Fruit fly (Drosophila melanogaster): ENCODE results near the gene tara.

tara gene

DNA sequence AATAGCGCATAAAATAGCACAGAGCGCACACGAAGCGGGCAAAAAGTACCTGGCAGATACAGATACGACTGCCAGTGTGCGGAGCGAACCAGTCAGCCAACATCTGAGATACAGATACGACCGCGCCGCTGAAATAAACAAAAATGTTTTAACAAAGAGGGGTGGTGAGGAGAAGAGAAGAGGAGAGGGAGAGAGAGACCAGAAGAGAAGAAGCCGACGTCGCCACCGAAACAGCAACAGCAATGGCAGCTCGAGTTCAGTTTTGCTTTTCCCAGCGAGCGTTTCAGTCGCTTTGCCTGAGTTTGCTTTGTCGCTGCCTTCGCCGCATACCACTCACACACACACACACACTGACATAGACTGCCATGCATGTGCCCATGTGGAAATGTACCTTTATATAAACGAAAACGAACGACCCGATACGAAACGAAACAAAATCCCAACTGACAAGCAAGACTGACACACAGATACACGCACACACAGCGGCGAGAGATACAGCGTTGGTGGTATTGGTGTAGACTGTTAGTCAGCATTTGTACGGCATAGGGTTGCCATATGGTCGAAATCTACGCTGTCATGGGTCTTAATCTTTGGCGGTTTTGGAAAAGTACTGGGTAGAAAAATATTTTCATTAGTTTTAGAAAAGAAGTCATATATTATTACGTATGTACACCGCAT lies 15.8 kb downstream of the tara start:
- TF ChIP-seq CG8359 (GFP tag; optimal IDR thresholded peaks at IDR 0.05; ENCODE audit: borderline replicate concordance) (peak; percentile 20), CG6689 (GFP tag; IDR thresholded peaks at IDR 0.05) (no peak), mirr (GFP tag; optimal IDR thresholded peaks at IDR 0.05) (peak; percentile 84), Optix (GFP tag; IDR thresholded peaks at IDR 0.05) (no peak), lov (optimal IDR thresholded peaks at IDR 0.05) (no peak), lov (GFP tag; IDR thresholded peaks at IDR 0.05) (no peak), dmrt99B (tag; optimal IDR thresholded peaks at IDR 0.05) (peak; percentile 10), CG30431 (GFP tag; optimal IDR thresholded peaks at IDR 0.05) (no peak), CTCF (GFP tag; optimal IDR thresholded peaks at IDR 0.05) (peak; percentile 17), CG9609 (GFP tag; optimal IDR thresholded peaks at IDR 0.05) (peak; percentile 32), pan (optimal IDR thresholded peaks at IDR 0.05) (no peak), pan (GFP tag; optimal IDR thresholded peaks at IDR 0.05 in 1 of 2, IDR thresholded peaks at IDR 0.05 in 1 of 2) (no peak), fu2 (GFP tag; optimal IDR thresholded peaks at IDR 0.05) (no peak), Ravus (GFP tag; IDR thresholded peaks at IDR 0.05) (no peak), tx (GFP tag; optimal IDR thresholded peaks at IDR 0.05) (no peak), Antp (GFP tag; optimal IDR thresholded peaks at IDR 0.05) (peak; percentile 16), da (GFP tag; optimal IDR thresholded peaks at IDR 0.05) (peak; percentile 27), ftz-f1 (GFP tag; optimal IDR thresholded peaks at IDR 0.05) (peak; percentile 88), CG15269 (tag; optimal IDR thresholded peaks at IDR 0.05) (peak; percentile 9), CG14014 (GFP tag; IDR thresholded peaks at IDR 0.05) (no peak), dpn (GFP tag; optimal IDR thresholded peaks at IDR 0.05) (peak in 1 of 2 experiments; percentile 31), CG9876 (GFP tag; optimal IDR thresholded peaks at IDR 0.05) (peak; percentile 38), kay (GFP tag; optimal IDR thresholded peaks at IDR 0.05) (peak; percentile 78), caup (GFP tag; optimal IDR thresholded peaks at IDR 0.05; ENCODE audit: severe bottlenecking) (peak; percentile 21), Mrtf (GFP tag; IDR thresholded peaks at IDR 0.05) (no peak), Hr78 (GFP tag; optimal IDR thresholded peaks at IDR 0.05) (peak in 1 of 2 experiments; percentile 64), cg (GFP tag; optimal IDR thresholded peaks at IDR 0.05) (peak; percentile 99), Myb (GFP tag; optimal IDR thresholded peaks at IDR 0.05) (no peak), usp (GFP tag; optimal IDR thresholded peaks at IDR 0.05) (no peak), sqz (GFP tag; optimal IDR thresholded peaks at IDR 0.05) (peak; percentile 15), CoRest (tag; optimal IDR thresholded peaks at IDR 0.05) (no peak), Ptx1 (GFP tag; IDR thresholded peaks at IDR 0.05) (no peak), CG1602 (GFP tag; optimal IDR thresholded peaks at IDR 0.05) (peak; percentile 32), Fer2 (tag; optimal IDR thresholded peaks at IDR 0.05) (no peak), Dip2 (GFP tag; IDR thresholded peaks at IDR 0.05) (no peak), luna (GFP tag; optimal IDR thresholded peaks at IDR 0.05) (no peak), Hr39 (optimal IDR thresholded peaks at IDR 0.05) (no peak), CG4854 (GFP tag; optimal IDR thresholded peaks at IDR 0.05) (no peak), br (optimal IDR thresholded peaks at IDR 0.05) (no peak), pzg (GFP tag; optimal IDR thresholded peaks at IDR 0.05) (peak; percentile 31), CG12071 (GFP tag; optimal IDR thresholded peaks at IDR 0.05) (peak; percentile 51), CG10565 (GFP tag; optimal IDR thresholded peaks at IDR 0.05) (no peak), inv (GFP tag; IDR thresholded peaks at IDR 0.05; ENCODE audit: partially characterized antibody) (no peak), CG10147 (GFP tag; optimal IDR thresholded peaks at IDR 0.05) (peak; percentile 21), ewg (GFP tag; optimal IDR thresholded peaks at IDR 0.05) (no peak), insv (GFP tag; optimal IDR thresholded peaks at IDR 0.05) (peak in 1 of 2 experiments; percentile 40), Hey (tag; optimal IDR thresholded peaks at IDR 0.05) (peak; percentile 59), ase (GFP tag; IDR thresholded peaks at IDR 0.05) (no peak), CG8089 (GFP tag; optimal IDR thresholded peaks at IDR 0.05) (peak; percentile 18), Awh (GFP tag; IDR thresholded peaks at IDR 0.05) (no peak), CG18764 (GFP tag; optimal IDR thresholded peaks at IDR 0.05) (peak; percentile 13), CG17361 (GFP tag; IDR thresholded peaks at IDR 0.05) (no peak)
